Worm (Caenorhabditis elegans): ENCODE data around the gene pgp-5.

- TF ChIP-seq pha-4 (tag; optimal IDR thresholded peaks at IDR 0.05) (no peak), unc-39 (tag; optimal IDR thresholded peaks at IDR 0.05) (no peak), skn-1 (tag; optimal IDR thresholded peaks at IDR 0.05) (no peak)
Observed at ce11 chrX:10846898-10847297, 12.2 kb downstream of the pgp-5 start.

Measured in whole organism, L3 larva.